Worm (Caenorhabditis elegans): ENCODE measurements around the gene fbxc-33.

Gene fbxc-33

ce11 chrII:900720-901332 lies 12.6 kb upstream of the fbxc-33 start, which contains the start of gene T07D3.9:
Gene T07D3.9, minus strand, starts transcription at chrII:900913.
- TF ChIP-seq unc-62 (GFP tag; optimal IDR thresholded peaks at IDR 0.05): no peak
- TF ChIP-seq fos-1 (tag; optimal IDR thresholded peaks at IDR 0.05): peak; percentile 75

- TF ChIP-seq nhr-10 (tag; optimal IDR thresholded peaks at IDR 0.05): no peak
Observed at ce11 chrII:901632-902031, 11.8 kb upstream of the fbxc-33 start, which contains the start of gene T07D3.2. Gene T07D3.2, plus strand, starts transcription at chrII:901932.

- TF ChIP-seq nhr-10 (tag; optimal IDR thresholded peaks at IDR 0.05): no peak
- TF ChIP-seq egl-27 (tag; optimal IDR thresholded peaks at IDR 0.05): no peak
- TF ChIP-seq snpc-4 (tag; optimal IDR thresholded peaks at IDR 0.05): peak; percentile 75
- no peak for TF ChIP-seq mdl-1 (tag; optimal IDR thresholded peaks at IDR 0.05)
- TF ChIP-seq unc-62 (GFP tag; optimal IDR thresholded peaks at IDR 0.05): no peak
- TF ChIP-seq nhr-237 (tag; optimal IDR thresholded peaks at IDR 0.05): no peak
Observed at ce11 chrII:905335-905734, 8.1 kb upstream of the fbxc-33 start.

ce11 chrII:909554-909953 lies 3.9 kb upstream of the fbxc-33 start, which contains the start of the genes fbxc-24 and fbxc-27:
Gene fbxc-24, minus strand, starts transcription at chrII:909654.
Gene fbxc-27, plus strand, starts transcription at chrII:909769.
- TF ChIP-seq blmp-1 (tag; optimal IDR thresholded peaks at IDR 0.05; ENCODE audit: insufficient read depth) (no peak), alr-1 (tag; optimal IDR thresholded peaks at IDR 0.05) (no peak), nhr-77 (tag; optimal IDR thresholded peaks at IDR 0.05) (no peak), aly-2 (tag; optimal IDR thresholded peaks at IDR 0.05) (no peak), lsy-2 (tag; optimal IDR thresholded peaks at IDR 0.05) (no peak), ceh-16 (tag; optimal IDR thresholded peaks at IDR 0.05) (no peak), unc-62 (GFP tag; optimal IDR thresholded peaks at IDR 0.05) (no peak), ztf-11 (tag; optimal IDR thresholded peaks at IDR 0.05) (no peak), elt-1 (tag; optimal IDR thresholded peaks at IDR 0.05) (no peak)

ce11 chrII:911680-912079 lies 1.8 kb upstream of the fbxc-33 start, which contains the start of gene fbxc-31:
Gene fbxc-31, plus strand, starts transcription at chrII:911980.
- TF ChIP-seq gmeb-1 (tag; optimal IDR thresholded peaks at IDR 0.05) (no peak), snpc-4 (tag; optimal IDR thresholded peaks at IDR 0.05) (no peak), nhr-6 (tag; optimal IDR thresholded peaks at IDR 0.05) (no peak), ZK546.5 (tag; optimal IDR thresholded peaks at IDR 0.05) (no peak), nhr-11 (tag; optimal IDR thresholded peaks at IDR 0.05) (no peak), nhr-237 (tag; optimal IDR thresholded peaks at IDR 0.05) (no peak), sem-4 (tag; optimal IDR thresholded peaks at IDR 0.05) (no peak), C34F6.9 (tag; optimal IDR thresholded peaks at IDR 0.05) (no peak)

ce11 chrII:915206-915605 lies 1.7 kb downstream of the fbxc-33 start:
- TF ChIP-seq ztf-11 (tag; optimal IDR thresholded peaks at IDR 0.05): no peak
- TF ChIP-seq sma-9 (GFP tag; optimal IDR thresholded peaks at IDR 0.05): peak; percentile 55
- TF ChIP-seq sma-9 (tag; optimal IDR thresholded peaks at IDR 0.05): no peak
- TF ChIP-seq gmeb-1 (tag; optimal IDR thresholded peaks at IDR 0.05): peak; percentile 59
- peak; percentile 85 for TF ChIP-seq egl-27 (tag; optimal IDR thresholded peaks at IDR 0.05)
- TF ChIP-seq elt-3 (tag; optimal IDR thresholded peaks at IDR 0.05): no peak
- peak; percentile 99 for TF ChIP-seq fos-1 (tag; optimal IDR thresholded peaks at IDR 0.05)
- TF ChIP-seq crh-2 (tag; optimal IDR thresholded peaks at IDR 0.05): peak; percentile 30
- TF ChIP-seq nhr-77 (tag; optimal IDR thresholded peaks at IDR 0.05): no peak
- no peak for TF ChIP-seq nhr-11 (tag; optimal IDR thresholded peaks at IDR 0.05)
- peak; percentile 26 for TF ChIP-seq sma-3 (GFP tag; optimal IDR thresholded peaks at IDR 0.05)
- TF ChIP-seq Y55F3AM.14 (GFP tag; optimal IDR thresholded peaks at IDR 0.05): no peak
- no peak for TF ChIP-seq ztf-4 (tag; optimal IDR thresholded peaks at IDR 0.05)
- TF ChIP-seq nhr-25 (tag; optimal IDR thresholded peaks at IDR 0.05): no peak
- TF ChIP-seq aly-2 (tag; optimal IDR thresholded peaks at IDR 0.05): no peak

- no peak for TF ChIP-seq nhr-6 (tag; optimal IDR thresholded peaks at IDR 0.05)
- no peak for TF ChIP-seq snpc-4 (tag; optimal IDR thresholded peaks at IDR 0.05)
- TF ChIP-seq peb-1 (tag; optimal IDR thresholded peaks at IDR 0.05): no peak
- TF ChIP-seq nhr-77 (tag; optimal IDR thresholded peaks at IDR 0.05): no peak
- no peak for TF ChIP-seq aly-2 (tag; optimal IDR thresholded peaks at IDR 0.05)
- TF ChIP-seq lin-39 (tag; optimal IDR thresholded peaks at IDR 0.05): no peak
- TF ChIP-seq ceh-82 (tag; optimal IDR thresholded peaks at IDR 0.05): no peak
- TF ChIP-seq gmeb-1 (tag; optimal IDR thresholded peaks at IDR 0.05): no peak
Observed at ce11 chrII:915780-916179, 2.3 kb downstream of the fbxc-33 start, which contains the start of gene fbxc-29. Gene fbxc-29, plus strand, starts transcription at chrII:916080.
